Fruit fly (Drosophila melanogaster) whole organism, embryonic: ENCODE results near the gene CG34427.

Experiments
- Awh ChIP-seq: fragments of 200-800 bp; sonication (Bioruptor generic); IDR thresholded peaks from 2 replicates; pipeline ENCODE4, ENCODE4 v1.3.6; 2022; ENCODE audit warnings: missing biosample characterization, missing genetic modification characterization
- B-H1 ChIP-seq: fragments of 200-800 bp; sonication (Bioruptor generic); IDR thresholded peaks from 3 replicates; pipeline ENCODE4 v1.3.6; 2022; ENCODE audit warnings: missing biosample characterization, missing genetic modification characterization
- CG10321 ChIP-seq: fragments of 200-800 bp; sonication (Bioruptor generic); IDR thresholded peaks from 2 replicates; pipeline ENCODE4 v1.3.6; 2022; ENCODE audit warnings: missing biosample characterization, missing genetic modification characterization
- CG10431 ChIP-seq: fragments of 200-800 bp; sonication (Bioruptor generic); optimal IDR thresholded peaks from 3 replicates; lab custom pipeline; 2018; ENCODE audit warnings: missing biosample characterization, mild to moderate bottlenecking, missing genetic modification characterization
- CG12391 ChIP-seq: fragments of 200-800 bp; sonication (Bioruptor generic); optimal IDR thresholded peaks from 3 replicates; lab custom pipeline; 2018; ENCODE audit warnings: missing biosample characterization, mild to moderate bottlenecking, missing genetic modification characterization, moderate library complexity
- CG12769 ChIP-seq: fragments of 200-800 bp; sonication (Bioruptor generic); optimal IDR thresholded peaks from 2 replicates; lab custom pipeline; 2019; ENCODE audit warnings: missing biosample characterization, mild to moderate bottlenecking, missing genetic modification characterization, moderate library complexity
- CG13424 ChIP-seq: fragments of 200-800 bp; sonication (Bioruptor generic); optimal IDR thresholded peaks from 2 replicates; lab custom pipeline; 2019; ENCODE audit warnings: missing biosample characterization, mild to moderate bottlenecking, missing genetic modification characterization, moderate library complexity
- CG14667 ChIP-seq: fragments of 200-800 bp; sonication (Bioruptor generic); IDR thresholded peaks from 2 replicates; pipeline ENCODE4 v1.3.6; 2022; ENCODE audit warnings: missing biosample characterization, missing genetic modification characterization
- CG17912 ChIP-seq: fragments of 200-800 bp; sonication (Bioruptor generic); optimal IDR thresholded peaks from 2 replicates; lab custom pipeline; 2018; ENCODE audit warnings: missing biosample characterization, mild to moderate bottlenecking, missing genetic modification characterization
- CG1792 ChIP-seq: fragments of 200-800 bp; sonication (Bioruptor generic); optimal IDR thresholded peaks from 2 replicates; lab custom pipeline; 2016; ENCODE audit warnings: missing biosample characterization, missing genetic modification characterization
- CG2712 ChIP-seq: fragments of 200-800 bp; optimal IDR thresholded peaks from 3 replicates; lab custom pipeline; 2019; ENCODE audit warnings: missing biosample characterization, mild to moderate bottlenecking, missing genetic modification characterization, moderate library complexity
- CG2889 ChIP-seq: fragments of 200-800 bp; sonication (Bioruptor generic); IDR thresholded peaks from 3 replicates; pipeline ENCODE4 v1.3.6; 2022; ENCODE audit warnings: missing biosample characterization, missing genetic modification characterization
- CG3281 ChIP-seq: fragments of 200-800 bp; sonication (Bioruptor generic); optimal IDR thresholded peaks from 3 replicates; lab custom pipeline; 2017; ENCODE audit warnings: missing biosample characterization, mild to moderate bottlenecking, missing genetic modification characterization
- CG3847 ChIP-seq: fragments of 200-800 bp; sonication (Bioruptor generic); IDR thresholded peaks from 2 replicates; pipeline ENCODE4 v1.3.6; 2022; ENCODE audit warnings: missing biosample characterization, missing genetic modification characterization
- CG42726 ChIP-seq: fragments of 200-800 bp; sonication (Bioruptor generic); IDR thresholded peaks from 2 replicates; pipeline ENCODE4 v1.3.6; 2022; ENCODE audit warnings: missing biosample characterization, missing genetic modification characterization; ENCODE audit not compliant: partially characterized antibody
- CG4360 ChIP-seq: fragments of 200-800 bp; sonication (Bioruptor generic); IDR thresholded peaks from 2 replicates; pipeline ENCODE4 v1.3.6; 2022; ENCODE audit warnings: missing biosample characterization, missing genetic modification characterization
- CG4707 ChIP-seq: fragments of 200-800 bp; sonication (Bioruptor generic); optimal IDR thresholded peaks from 2 replicates; lab custom pipeline; 2018; ENCODE audit warnings: missing biosample characterization, mild to moderate bottlenecking, missing genetic modification characterization, moderate library complexity
- CG4730 ChIP-seq: fragments of 200-800 bp; sonication (Bioruptor generic); IDR thresholded peaks from 2 replicates; pipeline ENCODE4 v1.3.6; 2022; ENCODE audit warnings: missing biosample characterization, missing genetic modification characterization
- CG6654 ChIP-seq: fragments of 200-800 bp; sonication (Bioruptor generic); optimal IDR thresholded peaks from 2 replicates; lab custom pipeline; 2017; ENCODE audit warnings: missing biosample characterization, mild to moderate bottlenecking, missing genetic modification characterization
- CG6854 ChIP-seq: fragments of 200-800 bp; sonication (Bioruptor generic); optimal IDR thresholded peaks from 3 replicates; lab custom pipeline; 2017; ENCODE audit warnings: missing biosample characterization, mild to moderate bottlenecking, missing genetic modification characterization
- CG7271 ChIP-seq: fragments of 200-800 bp; sonication (Bioruptor generic); optimal IDR thresholded peaks from 2 replicates; lab custom pipeline; 2018; ENCODE audit warnings: missing biosample characterization, mild to moderate bottlenecking, missing genetic modification characterization, moderate library complexity
- CG7357 ChIP-seq: fragments of 200-800 bp; sonication (Bioruptor generic); IDR thresholded peaks from 3 replicates; pipeline ENCODE4 v1.3.6; 2022; ENCODE audit warnings: missing biosample characterization, missing genetic modification characterization
- CG8290 ChIP-seq, 3 experiments: fragments of 200-800 bp; sonication (Bioruptor generic); optimal IDR thresholded peaks; 2 replicates each; lab custom pipeline; 2016 to 2019; ENCODE audit warnings: missing biosample characterization in 3 of 3, missing genetic modification characterization in 3 of 3, mild to moderate bottlenecking in 2 of 3, moderate library complexity in 1 of 3
- Doc3 ChIP-seq: fragments of 200-800 bp; sonication (Bioruptor generic); IDR thresholded peaks from 3 replicates; pipeline ENCODE4 v1.3.6; 2022; ENCODE audit warnings: missing biosample characterization, missing genetic modification characterization; ENCODE audit not compliant: partially characterized antibody
- Dp ChIP-seq: fragments of 200-800 bp; sonication (Bioruptor generic); optimal IDR thresholded peaks from 2 replicates; lab custom pipeline; 2018; ENCODE audit warnings: missing biosample characterization, mild to moderate bottlenecking, missing genetic modification characterization, moderate library complexity
- Elba2 ChIP-seq: fragments of 200-800 bp; sonication (Bioruptor generic); optimal IDR thresholded peaks from 3 replicates; lab custom pipeline; 2016; ENCODE audit warnings: missing biosample characterization, missing genetic modification characterization
- HLHmδ ChIP-seq: fragments of 200-800 bp; sonication (Bioruptor generic); optimal IDR thresholded peaks from 2 replicates; lab custom pipeline; 2018; ENCODE audit warnings: missing biosample characterization, mild to moderate bottlenecking, missing genetic modification characterization, moderate library complexity
- Mad ChIP-seq: fragments of 200-800 bp; sonication (Bioruptor generic); optimal IDR thresholded peaks from 2 replicates; lab custom pipeline; 2016; ENCODE audit warnings: missing biosample characterization, missing genetic modification characterization
- Nf-YA ChIP-seq: fragments of 200-800 bp; sonication (Bioruptor generic); IDR thresholded peaks from 2 replicates; pipeline ENCODE4 v1.3.6; 2022; ENCODE audit warnings: missing biosample characterization, missing genetic modification characterization
- Sry-δ ChIP-seq: fragments of 200-800 bp; sonication (Bioruptor generic); optimal IDR thresholded peaks from 2 replicates; lab custom pipeline; 2016; ENCODE audit warnings: missing biosample characterization, missing genetic modification characterization
- Tbp ChIP-seq: fragments of >200 bp; optimal IDR thresholded peaks from 2 replicates; lab custom pipeline; 2018; ENCODE audit warnings: missing biosample characterization, missing genetic modification characterization
- abd-A ChIP-seq: fragments of 200-800 bp; sonication (Bioruptor generic); optimal IDR thresholded peaks from 3 replicates; lab custom pipeline; 2019; ENCODE audit warnings: missing biosample characterization, mild to moderate bottlenecking, missing genetic modification characterization, moderate library complexity
- ato ChIP-seq: fragments of 200-800 bp; sonication (Bioruptor generic); IDR thresholded peaks from 2 replicates; pipeline ENCODE4 v1.3.6; 2022; ENCODE audit warnings: missing biosample characterization, missing genetic modification characterization; ENCODE audit not compliant: partially characterized antibody
- bcd ChIP-seq: fragments of 200-800 bp; sonication (Bioruptor generic); optimal IDR thresholded peaks from 2 replicates; lab custom pipeline; 2017; ENCODE audit warnings: missing biosample characterization, mild to moderate bottlenecking, missing genetic modification characterization
- danr ChIP-seq: fragments of 200-800 bp; sonication (Bioruptor generic); IDR thresholded peaks from 2 replicates; pipeline ENCODE4 v1.3.6; 2022; ENCODE audit warnings: missing biosample characterization, missing genetic modification characterization
- en ChIP-seq: fragments of 200-800 bp; sonication (Bioruptor generic); optimal IDR thresholded peaks from 2 replicates; lab custom pipeline; 2016; ENCODE audit warnings: missing biosample characterization, missing genetic modification characterization
- fu2 ChIP-seq: fragments of 200-800 bp; sonication (Bioruptor generic); optimal IDR thresholded peaks from 2 replicates; lab custom pipeline; 2016; ENCODE audit warnings: missing biosample characterization, missing genetic modification characterization
- gcm ChIP-seq: fragments of 200-800 bp; sonication (Bioruptor generic); optimal IDR thresholded peaks from 2 replicates; lab custom pipeline; 2019; ENCODE audit warnings: missing biosample characterization, mild to moderate bottlenecking, missing genetic modification characterization, moderate library complexity
- gro ChIP-seq: fragments of 200-800 bp; sonication (Bioruptor generic); optimal IDR thresholded peaks from 2 replicates; lab custom pipeline; 2016; ENCODE audit warnings: missing biosample characterization, missing genetic modification characterization
- kni ChIP-seq: fragments of 200-800 bp; sonication (Bioruptor generic); optimal IDR thresholded peaks from 3 replicates; lab custom pipeline; 2017; ENCODE audit warnings: mild to moderate bottlenecking, missing biosample characterization, missing genetic modification reagents, missing genetic modification characterization
- maf-S ChIP-seq: fragments of 200-800 bp; sonication (Bioruptor generic); optimal IDR thresholded peaks from 2 replicates; lab custom pipeline; 2016; ENCODE audit warnings: missing biosample characterization, missing genetic modification characterization
- mirr ChIP-seq: fragments of 200-800 bp; sonication (Bioruptor generic); optimal IDR thresholded peaks from 3 replicates; lab custom pipeline; 2018; ENCODE audit warnings: missing biosample characterization, mild to moderate bottlenecking, missing genetic modification characterization
- nerfin-2 ChIP-seq: fragments of 200-800 bp; sonication (Bioruptor generic); IDR thresholded peaks from 2 replicates; pipeline ENCODE4 v1.3.6; 2022; ENCODE audit warnings: missing biosample characterization, missing genetic modification characterization; ENCODE audit not compliant: partially characterized antibody
- pros ChIP-seq: fragments of 200-800 bp; sonication (Bioruptor generic); optimal IDR thresholded peaks from 3 replicates; lab custom pipeline; 2019; ENCODE audit warnings: missing biosample characterization, mild to moderate bottlenecking, missing genetic modification characterization, moderate library complexity
- psq ChIP-seq: fragments of 200-800 bp; sonication (Bioruptor generic); optimal IDR thresholded peaks from 2 replicates; lab custom pipeline; 2017; ENCODE audit warnings: missing biosample characterization, missing genetic modification characterization
- slp2 ChIP-seq: fragments of 200-800 bp; sonication (Bioruptor generic); optimal IDR thresholded peaks from 2 replicates; lab custom pipeline; 2016; ENCODE audit warnings: missing biosample characterization, missing genetic modification characterization
- tgo ChIP-seq: fragments of 200-800 bp; sonication (Bioruptor generic); IDR thresholded peaks from 3 replicates; pipeline ENCODE4 v1.3.6; 2022; ENCODE audit warnings: missing biosample characterization, missing genetic modification characterization
- vvl ChIP-seq: fragments of 200-800 bp; sonication (Bioruptor generic); IDR thresholded peaks from 2 replicates; pipeline ENCODE4 v1.3.6; 2022; ENCODE audit warnings: missing biosample characterization, missing genetic modification characterization
- zen2 ChIP-seq: fragments of 200-800 bp; sonication (Bioruptor generic); IDR thresholded peaks from 3 replicates; pipeline ENCODE4 v1.3.6; 2022; ENCODE audit warnings: missing biosample characterization, missing genetic modification characterization; ENCODE audit not compliant: partially characterized antibody

Gene CG34427

DNA sequence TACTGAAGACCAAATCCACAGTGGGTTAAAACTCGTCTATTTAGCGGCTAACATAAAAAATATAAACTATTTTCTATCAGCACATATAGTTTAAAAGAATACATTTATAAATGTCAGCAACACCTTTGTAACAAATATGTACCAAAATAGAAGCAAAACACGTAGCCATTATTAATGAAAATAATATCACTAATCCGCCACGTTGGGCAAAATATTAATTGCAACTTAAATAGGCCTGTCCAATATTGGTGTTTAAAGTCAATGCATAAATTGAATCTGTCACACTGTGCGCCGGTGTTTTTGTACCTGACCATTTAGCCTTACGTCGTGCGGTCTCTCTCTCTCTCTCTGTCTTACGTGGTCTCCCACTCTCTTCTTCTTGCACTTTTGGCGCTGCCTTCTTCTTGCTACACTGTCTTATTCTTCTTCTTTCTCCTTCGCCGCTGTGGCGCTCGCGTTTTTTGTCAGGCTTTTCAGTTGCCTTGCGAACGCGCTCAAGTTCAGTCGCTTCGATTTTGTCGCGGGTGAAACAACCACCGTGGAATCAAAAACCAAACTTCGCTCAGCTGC is 38.5 kb upstream of the CG34427 start (continued):
- TF ChIP-seq CG4707 (GFP tag; lab: Kevin White, UChicago) (peak; percentile 94), slp2 (peak; percentile 95), vvl (peak; percentile 97), CG10321 (GFP tag; lab: Robert Waterston, UW) (peak; percentile 84), Doc3 (0 out of 3 replicates have a peak, but pooled peaks have one; percentile 31), CG2889 (GFP tag; lab: Robert Waterston, UW) (peak; percentile 95), pros (GFP tag; lab: Kevin White, UChicago) (peak; percentile 93), Tbp (GFP tag; lab: Kevin White, UChicago) (no peak), CG4360 (peak; percentile 64), CG4730 (peak; percentile 97), zen2 (no peak), CG3847 (GFP tag; lab: Robert Waterston, UW) (peak; percentile 98), abd-A (peak; percentile 73), Elba2 (GFP tag; lab: Kevin White, UChicago) (peak; percentile 74), Nf-YA (peak; percentile 90), mirr (GFP tag; lab: Kevin White, UChicago) (peak; percentile 85), kni (GFP tag; lab: Kevin White, UChicago) (peak; percentile 94), CG2712 (tag; lab: Kevin White, UChicago) (peak; percentile 99), CG14667 (peak; percentile 96), Awh (GFP tag; lab: Robert Waterston, UW) (peak; percentile 97), B-H1 (GFP tag; lab: Robert Waterston, UW) (peak; percentile 97), CG1792 (GFP tag; lab: Kevin White, UChicago) (peak; percentile 93), psq (peak; percentile 83), CG3281 (GFP tag; lab: Kevin White, UChicago) (peak; percentile 98), CG12391 (tag; lab: Kevin White, UChicago) (peak; percentile 98), gcm (GFP tag; lab: Kevin White, UChicago) (peak; percentile 97), HLHmδ (GFP tag; lab: Kevin White, UChicago) (no peak), CG17912 (GFP tag; lab: Kevin White, UChicago) (peak; percentile 92), fu2 (GFP tag; lab: Kevin White, UChicago) (peak; percentile 97), Dp (GFP tag; lab: Kevin White, UChicago) (peak; percentile 30), gro (peak; percentile 88), CG12769 (tag; lab: Kevin White, UChicago) (peak; percentile 98), ato (no peak; the same call in none of the 2 replicates), CG42726 (peak; percentile 39; the same call in 1 of the 2 replicates), en (GFP tag; lab: Kevin White, UChicago) (peak; percentile 96), CG7271 (tag; lab: Kevin White, UChicago) (peak; percentile 18), CG10431 (peak; percentile 97), CG8290 (GFP tag; optimal IDR thresholded peaks at IDR 0.05; lab: Kevin White, UChicago) (peak; percentile 75), CG8290 (tag; optimal IDR thresholded peaks at IDR 0.05; lab: Kevin White, UChicago) (peak; percentile 93 to 95), maf-S (peak; percentile 97), CG13424 (tag; lab: Kevin White, UChicago) (peak; percentile 99), nerfin-2 (peak; percentile 63), Mad (GFP tag; lab: Kevin White, UChicago) (peak; percentile 97), CG6654 (GFP tag; lab: Kevin White, UChicago) (peak; percentile 93), Sry-δ (GFP tag; lab: Kevin White, UChicago) (peak; percentile 65), tgo (GFP tag; lab: Robert Waterston, UW) (peak; percentile 98), danr (GFP tag; lab: Robert Waterston, UW) (peak; percentile 97), CG7357 (peak; percentile 96), bcd (GFP tag; lab: Kevin White, UChicago) (peak; percentile 98), CG6854 (peak; percentile 89)
